Worm (Caenorhabditis elegans) whole organism, L4 larva: Measurements from ENCODE around the gene nxf-2.
A peak's percentile ranks its signal among the peaks of the same experiment; 100 is the strongest.

Experiments
- F26F4.8 ChIP-seq: fragments of 200-800 bp; sonication (Bioruptor generic); conservative IDR thresholded peaks from 2 replicates; pipeline ENCODE4 v1.3.6; 2022; ENCODE audit warnings: missing genetic modification characterization, missing compliant biosample characterization
- T26A8.4 ChIP-seq: fragments of 200-800 bp; sonication (Bioruptor generic); IDR thresholded peaks from 2 replicates; pipeline ENCODE4 v1.3.6; 2022; ENCODE audit warnings: missing genetic modification characterization, missing compliant biosample characterization
- aha-1 ChIP-seq: fragments of 150-350 bp; peaks from one replicate; lab custom pipeline; 2014; ENCODE audit warnings: missing biosample characterization, missing genetic modification characterization
- aly-2 ChIP-seq: sonication (generic microtip); optimal IDR thresholded peaks from 2 replicates; lab custom pipeline; 2018; ENCODE audit warnings: missing biosample characterization, missing genetic modification characterization
- ama-1 ChIP-seq: fragments of 150-350 bp; optimal IDR thresholded peaks from 2 replicates; lab custom pipeline; 2014; ENCODE audit warnings: inconsistent platforms, mixed read lengths
- ceh-28 ChIP-seq: fragments of 150-350 bp; optimal IDR thresholded peaks from 2 replicates; lab custom pipeline; 2014; ENCODE audit warnings: missing biosample characterization, missing genetic modification reagents, missing genetic modification characterization
- daf-12 ChIP-seq: fragments of 150-350 bp; optimal IDR thresholded peaks from 2 replicates; lab custom pipeline; 2014; ENCODE audit warnings: missing biosample characterization, missing genetic modification reagents, missing genetic modification characterization
- daf-16 ChIP-seq, 3 experiments: sonication (generic microtip); optimal IDR thresholded peaks; 2 replicates each; lab custom pipeline; 2016 to 2017; ENCODE audit warnings: missing genetic modification characterization in 3 of 3, missing genetic modification reagents in 3 of 3, mild to moderate bottlenecking in 2 of 3, missing compliant biosample characterization in 2 of 3, missing biosample characterization in 1 of 3, moderate library complexity in 1 of 3
- dpl-1 ChIP-seq: fragments of 150-350 bp; optimal IDR thresholded peaks from 2 replicates; lab custom pipeline; 2014; ENCODE audit warnings: missing biosample characterization, missing genetic modification reagents, missing genetic modification characterization
- egl-27 ChIP-seq: sonication (generic microtip); optimal IDR thresholded peaks from 3 replicates; lab custom pipeline; 2017; ENCODE audit warnings: missing biosample characterization, missing genetic modification reagents, missing genetic modification characterization
- egl-43 ChIP-seq: fragments of 200-800 bp; sonication (Bioruptor generic); IDR thresholded peaks from 2 replicates; pipeline ENCODE4 v1.3.6; 2022; ENCODE audit warnings: missing genetic modification reagents, missing genetic modification characterization, missing compliant biosample characterization
- fkh-10 ChIP-seq: fragments of 150-350 bp; optimal IDR thresholded peaks from 2 replicates; lab custom pipeline; 2014; ENCODE audit warnings: missing biosample characterization, missing genetic modification reagents, missing genetic modification characterization
- fos-1 ChIP-seq: fragments of 150-350 bp; optimal IDR thresholded peaks from 2 replicates; lab custom pipeline; 2014; ENCODE audit warnings: missing biosample characterization, missing genetic modification characterization
- gei-8 ChIP-seq: fragments of 200-800 bp; sonication (Bioruptor generic); optimal IDR thresholded peaks from 2 replicates; lab custom pipeline; 2018; ENCODE audit warnings: mild to moderate bottlenecking, missing genetic modification characterization, missing compliant biosample characterization
- hlh-30 ChIP-seq: sonication (generic microtip); optimal IDR thresholded peaks from 2 replicates; lab custom pipeline; 2017; ENCODE audit warnings: antibody characterized with exemption, mild to moderate bottlenecking, missing genetic modification characterization, missing compliant biosample characterization; ENCODE audit not compliant: insufficient read depth
- hmg-1.1 ChIP-seq: fragments of 200-800 bp; sonication (Bioruptor generic); IDR thresholded peaks from 2 replicates; pipeline ENCODE4 v1.3.6; 2022; ENCODE audit warnings: missing genetic modification reagents, missing genetic modification characterization, missing compliant biosample characterization
- lim-7 ChIP-seq: fragments of 200-800 bp; sonication (Bioruptor generic); IDR thresholded peaks from 2 replicates; pipeline ENCODE4 v1.3.6; 2022; ENCODE audit warnings: missing genetic modification characterization, missing compliant biosample characterization
- lin-13 ChIP-seq: fragments of 150-350 bp; optimal IDR thresholded peaks from 2 replicates; lab custom pipeline; 2014; ENCODE audit warnings: missing biosample characterization, missing genetic modification reagents, missing genetic modification characterization
- lin-38 ChIP-seq: fragments of 200-800 bp; sonication (Bioruptor generic); IDR thresholded peaks from 2 replicates; pipeline ENCODE4 v1.3.6; 2022; ENCODE audit warnings: missing genetic modification reagents, missing genetic modification characterization, missing compliant biosample characterization
- mdl-1 ChIP-seq, 2 experiments: fragments of 150-350 bp in 1 of 2; sonication (generic microtip) in 1 of 2; optimal IDR thresholded peaks; 2 replicates each; lab custom pipeline; 2014 to 2017; ENCODE audit warnings: missing biosample characterization in 2 of 2, missing genetic modification characterization in 2 of 2
- mes-2 ChIP-seq: sonication (generic microtip); optimal IDR thresholded peaks from 2 replicates; lab custom pipeline; 2016; ENCODE audit warnings: missing genotype, mild to moderate bottlenecking, missing genetic modification characterization, missing compliant biosample characterization; ENCODE audit not compliant: poor library complexity, severe bottlenecking
- mxl-3 ChIP-seq: fragments of 200-800 bp; sonication (Bioruptor generic); optimal IDR thresholded peaks from 2 replicates; lab custom pipeline; 2018; ENCODE audit warnings: mild to moderate bottlenecking, missing genetic modification characterization, missing compliant biosample characterization
- nhr-28 ChIP-seq: fragments of 150-350 bp; optimal IDR thresholded peaks from 2 replicates; lab custom pipeline; 2014; ENCODE audit warnings: missing biosample characterization, missing genetic modification characterization
- nhr-41 ChIP-seq: fragments of 200-800 bp; sonication (Bioruptor generic); IDR thresholded peaks from 2 replicates; pipeline ENCODE4 v1.3.6; 2022; ENCODE audit warnings: missing genetic modification reagents, missing genetic modification characterization, missing compliant biosample characterization
- nhr-48 ChIP-seq: sonication (generic microtip); optimal IDR thresholded peaks from 2 replicates; lab custom pipeline; 2016; ENCODE audit warnings: mild to moderate bottlenecking, missing genetic modification characterization, missing compliant biosample characterization
- nhr-6 ChIP-seq: fragments of 150-350 bp; optimal IDR thresholded peaks from 2 replicates; lab custom pipeline; 2014; ENCODE audit warnings: missing biosample characterization, missing genetic modification characterization
- php-3 ChIP-seq: fragments of 200-800 bp; sonication (Bioruptor generic); IDR thresholded peaks from 2 replicates; pipeline ENCODE4 v1.3.6; 2022; ENCODE audit warnings: missing genetic modification reagents, missing genetic modification characterization, missing compliant biosample characterization
- sdz-12 ChIP-seq: fragments of 200-800 bp; sonication (Bioruptor generic); optimal IDR thresholded peaks from 2 replicates; lab custom pipeline; 2018; ENCODE audit warnings: mild to moderate bottlenecking, missing genetic modification characterization, missing compliant biosample characterization
- unc-130 ChIP-seq: sonication (generic microtip); optimal IDR thresholded peaks from 2 replicates; lab custom pipeline; 2016; ENCODE audit warnings: missing genetic modification reagents, missing genetic modification characterization, missing compliant biosample characterization
- unc-62 ChIP-seq, 3 experiments: fragments of 150-350 bp in 1 of 3; sonication (generic microtip); optimal IDR thresholded peaks in 2 of 3; peaks in 1 of 3; 1 replicate in 1 of 3; 2 replicates in 2 of 3; lab custom pipeline; 2014 to 2017; ENCODE audit warnings: missing biosample characterization in 3 of 3, missing genetic modification characterization in 3 of 3, missing genetic modification reagents in 3 of 3, missing genotype in 1 of 3
- zfp-2 ChIP-seq: sonication (generic microtip); optimal IDR thresholded peaks from 2 replicates; lab custom pipeline; 2016; ENCODE audit warnings: mild to moderate bottlenecking, missing genetic modification characterization, missing compliant biosample characterization

Gene nxf-2

ce11 chrV:14428865-14429264, 11.2 kb upstream of the nxf-2 start, which contains the start of gene F23B12.1:
Gene F23B12.1 (plus strand): TSS chrV:14429165.
- TF ChIP-seq unc-62 (GFP tag; optimal IDR thresholded peaks at IDR 0.05 in 1 of 2; lab: Kevin White, UChicago): peak in 1 of 2 experiments; percentile 29
- no peak for TF ChIP-seq unc-62 (tag; optimal IDR thresholded peaks at IDR 0.05; lab: Kevin White, UChicago)
- no peak for TF ChIP-seq php-3 (GFP tag; lab: Robert Waterston, UW)

- TF ChIP-seq unc-62 (GFP tag; optimal IDR thresholded peaks at IDR 0.05 in 1 of 2; lab: Kevin White, UChicago) (peak in 1 of 2 experiments; percentile 99), unc-62 (tag; optimal IDR thresholded peaks at IDR 0.05; lab: Kevin White, UChicago) (no peak), nhr-48 (no peak), aha-1 (tag; lab: Kevin White, UChicago) (peak; percentile 30), ceh-28 (tag; lab: Kevin White, UChicago) (no peak)
- TF ChIP-seq, all 104 proteins: peak for 2
These were observed 9.6 kb upstream of the nxf-2 start for ce11 chrV:14427069-14427825.

- TF ChIP-seq fkh-10 (GFP tag; lab: Kevin White, UChicago) (no peak), unc-62 (GFP tag; optimal IDR thresholded peaks at IDR 0.05 in 1 of 2; lab: Kevin White, UChicago) (peak in 1 of 2 experiments; percentile 63), unc-62 (tag; optimal IDR thresholded peaks at IDR 0.05; lab: Kevin White, UChicago) (no peak)
These were observed 8.4 kb upstream of the nxf-2 start for ce11 chrV:14426013-14426412.

ce11 chrV:14424958-14425492, 7.4 kb upstream of the nxf-2 start, which contains the start of gene rrsr-1:
Gene rrsr-1 (minus strand): TSS chrV:14425008.
- TF ChIP-seq aly-2: no peak
- TF ChIP-seq dpl-1 (GFP tag; lab: Kevin White, UChicago): peak; percentile 29
- TF ChIP-seq mxl-3 (GFP tag; lab: Kevin White, UChicago): no peak
- TF ChIP-seq egl-27 (tag; lab: Kevin White, UChicago): no peak
- TF ChIP-seq daf-12: no peak
- no peak for TF ChIP-seq gei-8 (GFP tag; lab: Kevin White, UChicago)
- peak; percentile 88 for TF ChIP-seq mes-2 (tag; lab: Kevin White, UChicago)
- no peak for TF ChIP-seq mdl-1 (tag; optimal IDR thresholded peaks at IDR 0.05; lab: Kevin White, UChicago)
- no peak for TF ChIP-seq daf-16 (GFP tag; optimal IDR thresholded peaks at IDR 0.05; lab: Kevin White, UChicago)
- TF ChIP-seq daf-16 (tag; optimal IDR thresholded peaks at IDR 0.05; lab: Kevin White, UChicago): no peak
- no peak for TF ChIP-seq nhr-28 (tag; lab: Kevin White, UChicago)
- no peak for TF ChIP-seq T26A8.4
- no peak for TF ChIP-seq egl-43 (GFP tag; lab: Robert Waterston, UW)
- no peak for TF ChIP-seq nhr-41
- peak; percentile 36 for TF ChIP-seq unc-130 (GFP tag; lab: Kevin White, UChicago)
- no peak for TF ChIP-seq lin-38 (GFP tag; lab: Robert Waterston, UW)
- peak; percentile 18 for TF ChIP-seq lin-13
- TF ChIP-seq F26F4.8 (GFP tag; lab: Robert Waterston, UW): no peak
- TF ChIP-seq sdz-12 (GFP tag; lab: Kevin White, UChicago): no peak
- no peak for TF ChIP-seq lim-7 (GFP tag; lab: Robert Waterston, UW)
- no peak for TF ChIP-seq zfp-2 (tag; lab: Kevin White, UChicago)
- no peak for TF ChIP-seq fos-1
- peak; percentile 40; the same call in 1 of the 2 replicates for TF ChIP-seq hmg-1.1 (GFP tag; lab: Robert Waterston, UW)
- peak; percentile 86 for TF ChIP-seq nhr-6 (tag; lab: Kevin White, UChicago)
- no peak for TF ChIP-seq hlh-30 (tag; lab: Kevin White, UChicago)
- no peak for TF ChIP-seq ama-1
